Fruit fly (Drosophila melanogaster) whole organism, adult: ENCODE results near the gene srp.

ENCODE experiments used
- CG11617 ChIP-seq: fragments of 200-800 bp; sonication (Bioruptor generic); optimal IDR thresholded peaks from 2 replicates; lab custom pipeline; 2017; ENCODE audit warnings: mild to moderate bottlenecking, missing biosample characterization, missing genetic modification reagents, missing genetic modification characterization
- CG14711 ChIP-seq: fragments of 200-800 bp; sonication (Bioruptor generic); optimal IDR thresholded peaks from 2 replicates; lab custom pipeline; 2018; ENCODE audit warnings: missing biosample characterization, mild to moderate bottlenecking, missing genetic modification characterization, moderate library complexity
- CG5204 ChIP-seq: fragments of 200-800 bp; sonication (Bioruptor generic); optimal IDR thresholded peaks from 2 replicates; lab custom pipeline; 2016; ENCODE audit warnings: missing biosample characterization, missing genetic modification characterization
- CG7045 ChIP-seq: fragments of 200-800 bp; sonication (Bioruptor generic); optimal IDR thresholded peaks from 2 replicates; lab custom pipeline; 2017; ENCODE audit warnings: missing biosample characterization, mild to moderate bottlenecking, missing genetic modification characterization
- CG7101 ChIP-seq: fragments of 200-800 bp; sonication (Bioruptor generic); optimal IDR thresholded peaks from 2 replicates; lab custom pipeline; 2018; ENCODE audit warnings: missing biosample characterization, mild to moderate bottlenecking, missing genetic modification characterization, moderate library complexity
- Clk ChIP-seq: fragments of 200-800 bp; sonication (Bioruptor generic); optimal IDR thresholded peaks from 2 replicates; lab custom pipeline; 2017; ENCODE audit warnings: missing biosample characterization, missing genetic modification characterization
- Crg-1 ChIP-seq: fragments of 200-800 bp; sonication (Bioruptor generic); optimal IDR thresholded peaks from 2 replicates; lab custom pipeline; 2016; ENCODE audit warnings: missing biosample characterization, missing genetic modification characterization
- Hr96 ChIP-seq: fragments of 200-800 bp; sonication (Bioruptor generic); optimal IDR thresholded peaks from 2 replicates; lab custom pipeline; 2016; ENCODE audit warnings: missing biosample characterization, missing genetic modification characterization
- bab1 ChIP-seq: fragments of 200-800 bp; sonication (Bioruptor generic); optimal IDR thresholded peaks from 3 replicates; lab custom pipeline; 2019; ENCODE audit warnings: missing biosample characterization, mild to moderate bottlenecking, missing genetic modification characterization, moderate library complexity
- cic ChIP-seq: fragments of 200-800 bp; sonication (Bioruptor generic); optimal IDR thresholded peaks from 2 replicates; lab custom pipeline; 2017; ENCODE audit warnings: missing biosample characterization, mild to moderate bottlenecking, missing genetic modification characterization, moderate library complexity
- kay ChIP-seq: fragments of 200-800 bp; sonication (Bioruptor generic); peaks from one replicate; lab custom pipeline; 2016; ENCODE audit warnings: missing biosample characterization, missing genetic modification characterization, borderline replicate concordance
- ovo ChIP-seq: fragments of 200-800 bp; sonication (Bioruptor generic); optimal IDR thresholded peaks from 2 replicates; lab custom pipeline; 2016; ENCODE audit warnings: missing biosample characterization, missing genetic modification characterization
- pad ChIP-seq: fragments of 200-800 bp; sonication (Bioruptor generic); optimal IDR thresholded peaks from 3 replicates; lab custom pipeline; 2017; ENCODE audit warnings: missing biosample characterization, missing genetic modification characterization, mild to moderate bottlenecking, moderate library complexity, missing genetic modification reagents
- tj ChIP-seq: fragments of 200-800 bp; sonication (Bioruptor generic); optimal IDR thresholded peaks from 3 replicates; lab custom pipeline; 2017; ENCODE audit warnings: missing biosample characterization, mild to moderate bottlenecking, missing genetic modification characterization, moderate library complexity

DNA sequence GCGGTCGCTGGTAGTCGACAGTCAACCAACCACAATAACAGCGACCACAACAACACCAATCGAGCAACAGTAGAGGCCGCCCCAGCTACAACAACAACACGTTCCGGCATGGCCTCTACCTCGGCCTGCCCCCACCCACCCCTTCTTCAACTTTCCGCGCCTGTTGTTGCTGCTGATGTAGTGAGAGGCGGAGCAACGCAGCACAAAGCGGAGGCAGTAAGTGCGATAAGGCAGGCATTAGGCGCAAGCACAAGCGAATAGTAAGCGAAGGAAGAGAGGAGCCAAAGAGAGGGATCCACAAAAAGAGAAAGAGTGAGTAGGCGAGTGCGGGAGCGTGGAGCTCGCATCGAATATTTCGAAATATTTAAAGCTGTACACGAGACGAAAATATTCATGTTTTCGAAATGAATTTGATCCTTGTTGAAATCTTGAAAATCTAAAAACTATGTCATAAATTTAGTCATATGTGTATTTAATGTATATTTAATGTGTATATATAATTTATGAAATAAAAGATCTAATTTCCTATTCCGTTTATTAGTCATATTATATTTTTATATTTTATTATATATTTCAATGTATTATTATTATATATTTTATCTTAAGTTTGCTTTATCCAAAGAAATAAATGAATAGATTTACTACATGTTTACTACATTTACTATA is 7.3 kb downstream of the srp start:
- TF ChIP-seq CG7101: peak; percentile 37
- TF ChIP-seq Hr96 (GFP tag; lab: Kevin White, UChicago): no peak
- TF ChIP-seq Clk (GFP tag; lab: Kevin White, UChicago): peak; percentile 62
- TF ChIP-seq pad: peak; percentile 16
- peak; percentile 83 for TF ChIP-seq cic
- TF ChIP-seq CG11617 (GFP tag; lab: Kevin White, UChicago): no peak
- TF ChIP-seq ovo (GFP tag; lab: Kevin White, UChicago): no peak
- no peak for TF ChIP-seq CG5204
- TF ChIP-seq kay (GFP tag; lab: Kevin White, UChicago): peak; percentile 82
- TF ChIP-seq CG7045 (GFP tag; lab: Kevin White, UChicago): no peak
- TF ChIP-seq Crg-1 (GFP tag; lab: Kevin White, UChicago): no peak
- TF ChIP-seq tj (GFP tag; lab: Kevin White, UChicago): peak; percentile 46
- peak; percentile 74 for TF ChIP-seq bab1 (GFP tag; lab: Kevin White, UChicago)
- no peak for TF ChIP-seq CG14711
